Worm (Caenorhabditis elegans): ENCODE data around the gene josd-1.
"Not testable (repeated sequence)": the region's sequence is repeated elsewhere in the genome, so short reads cannot be mapped to it uniquely, and the experiment has no call there.

josd-1 gene

DNA sequence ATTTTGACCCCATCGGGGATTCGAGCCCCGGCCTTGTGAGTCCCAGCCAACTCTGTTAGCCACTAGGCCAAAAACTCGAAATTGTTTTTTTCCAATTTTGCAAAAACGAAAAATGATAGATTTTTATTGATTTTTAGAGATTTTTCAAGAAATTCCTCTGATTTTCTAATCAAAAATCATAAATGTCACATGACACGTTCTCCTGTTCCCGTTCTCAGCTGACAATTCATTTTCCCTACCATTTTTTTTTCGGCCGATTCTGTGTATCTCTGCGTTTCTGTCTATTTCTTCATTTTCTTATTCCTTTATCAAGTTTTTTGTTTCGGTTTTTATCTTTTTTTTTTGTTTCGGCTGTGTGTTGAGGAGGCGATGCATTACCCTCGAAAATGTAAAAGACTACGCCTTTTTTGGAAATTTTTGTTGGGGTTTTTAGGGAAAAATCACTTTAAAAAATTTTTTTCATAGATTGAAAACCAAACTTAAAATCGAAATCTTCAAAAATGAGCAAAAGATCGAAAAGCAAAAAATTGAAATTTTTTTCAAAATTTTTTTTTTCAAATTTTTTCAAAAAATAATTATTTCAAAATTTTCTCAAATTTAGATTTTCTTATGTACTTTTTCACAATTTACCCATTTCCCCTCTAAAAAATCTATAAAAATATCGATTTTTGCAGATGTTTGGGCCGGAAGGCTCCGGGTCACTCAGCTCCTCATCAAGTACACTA lies 37.9 kb downstream of the josd-1 start, which contains the start of gene klf-1:
klf-1 (plus strand) TSS at position 675 of the 725 bp plus-strand sequence.
- no peak for TF ChIP-seq T23F11.4 (GFP tag; optimal IDR thresholded peaks at IDR 0.05)
- no peak for TF ChIP-seq pat-9 (tag; optimal IDR thresholded peaks at IDR 0.05)
- TF ChIP-seq ttx-3 (tag; optimal IDR thresholded peaks at IDR 0.05) = no peak
- no peak for TF ChIP-seq nhr-11 (tag; optimal IDR thresholded peaks at IDR 0.05)
- TF ChIP-seq pha-4 (tag; optimal IDR thresholded peaks at IDR 0.05) = no peak
- no peak for TF ChIP-seq ceh-18 (tag; optimal IDR thresholded peaks at IDR 0.05)
- TF ChIP-seq odd-2 (tag; optimal IDR thresholded peaks at IDR 0.05) = no peak
- no peak for TF ChIP-seq mec-3 (tag; optimal IDR thresholded peaks at IDR 0.05; ENCODE audit: borderline replicate concordance)
- TF ChIP-seq nfya-1 (tag; optimal IDR thresholded peaks at IDR 0.05) = no peak

ce11 chrIII:2875946-2876345 lies 39.5 kb downstream of the josd-1 start:
- TF ChIP-seq zip-5 (tag; optimal IDR thresholded peaks at IDR 0.05) (no peak), ahr-1 (tag; optimal IDR thresholded peaks at IDR 0.05) (no peak), K09A11.1 (tag; optimal IDR thresholded peaks at IDR 0.05; ENCODE audit: insufficient read depth) (no peak), C08G9.2 (tag; optimal IDR thresholded peaks at IDR 0.05) (no peak), sdc-2 (tag; optimal IDR thresholded peaks at IDR 0.05) (no peak), ztf-16 (tag; optimal IDR thresholded peaks at IDR 0.05) (no peak), unc-86 (tag; optimal IDR thresholded peaks at IDR 0.05) (no peak), elt-2 (tag; optimal IDR thresholded peaks at IDR 0.05) (peak; percentile 24), pqm-1 (tag; optimal IDR thresholded peaks at IDR 0.05) (peak; percentile 52), tbx-2 (tag; optimal IDR thresholded peaks at IDR 0.05) (no peak), ceh-18 (tag; optimal IDR thresholded peaks at IDR 0.05) (no peak), mec-3 (tag; optimal IDR thresholded peaks at IDR 0.05; ENCODE audit: borderline replicate concordance) (no peak)

ce11 chrIII:2879703-2880102 lies 43.3 kb downstream of the josd-1 start:
- TF ChIP-seq pha-2 (tag; optimal IDR thresholded peaks at IDR 0.05) (no peak), ets-4 (tag; optimal IDR thresholded peaks at IDR 0.05) (no peak), nhr-232 (tag; optimal IDR thresholded peaks at IDR 0.05) (no peak), ceh-22 (tag; optimal IDR thresholded peaks at IDR 0.05) (no peak), hlh-6 (tag; optimal IDR thresholded peaks at IDR 0.05) (no peak), lim-6 (tag; optimal IDR thresholded peaks at IDR 0.05) (no peak), C38D4.7 (GFP tag; optimal IDR thresholded peaks at IDR 0.05) (no peak), pqm-1 (tag; optimal IDR thresholded peaks at IDR 0.05) (no peak), hlh-13 (GFP tag; optimal IDR thresholded peaks at IDR 0.05) (no peak), dve-1 (tag; optimal IDR thresholded peaks at IDR 0.05) (no peak), sox-4 (tag; optimal IDR thresholded peaks at IDR 0.05) (no peak), sdc-2 (tag; optimal IDR thresholded peaks at IDR 0.05) (no peak), ztf-16 (tag; optimal IDR thresholded peaks at IDR 0.05) (no peak), ceh-31 (tag; optimal IDR thresholded peaks at IDR 0.05) (no peak), K09A11.1 (tag; optimal IDR thresholded peaks at IDR 0.05; ENCODE audit: insufficient read depth) (no peak), T23F11.4 (GFP tag; optimal IDR thresholded peaks at IDR 0.05) (no peak), pha-4 (tag; optimal IDR thresholded peaks at IDR 0.05) (no peak)

DNA sequence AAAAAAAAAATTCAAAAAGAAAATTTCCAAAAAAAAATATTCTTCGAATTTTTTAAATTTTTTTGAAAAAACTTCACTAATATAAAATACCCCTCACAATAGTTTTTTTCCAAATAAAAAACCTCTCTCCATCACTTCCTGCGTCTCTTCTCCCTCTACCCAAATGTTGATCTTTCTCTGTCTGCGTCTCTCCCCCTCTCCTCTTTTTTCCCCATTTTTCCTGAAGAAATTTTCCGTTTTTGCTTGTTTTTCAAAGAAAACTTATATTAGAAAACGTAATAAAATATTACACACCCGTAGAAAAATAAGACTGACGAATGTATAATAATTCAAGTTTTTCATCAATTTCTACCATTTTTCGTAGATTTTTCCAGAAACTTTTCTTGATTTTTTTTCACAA lies 44.7 kb downstream of the josd-1 start:
- no peak for TF ChIP-seq F13H6.1 (tag; optimal IDR thresholded peaks at IDR 0.05)

ce11 chrIII:2881989-2882388 lies 45.5 kb downstream of the josd-1 start, which contains the start of gene F56F11.2:
Gene F56F11.2 (plus strand): TSS chrIII:2882289.
- not testable (repeated sequence) for TF ChIP-seq dve-1, ceh-24, ahr-1 (tag; optimal IDR thresholded peaks at IDR 0.05)
